Worm (Caenorhabditis elegans): Measurements from ENCODE around the gene F58F12.3.

F58F12.3 gene

DNA sequence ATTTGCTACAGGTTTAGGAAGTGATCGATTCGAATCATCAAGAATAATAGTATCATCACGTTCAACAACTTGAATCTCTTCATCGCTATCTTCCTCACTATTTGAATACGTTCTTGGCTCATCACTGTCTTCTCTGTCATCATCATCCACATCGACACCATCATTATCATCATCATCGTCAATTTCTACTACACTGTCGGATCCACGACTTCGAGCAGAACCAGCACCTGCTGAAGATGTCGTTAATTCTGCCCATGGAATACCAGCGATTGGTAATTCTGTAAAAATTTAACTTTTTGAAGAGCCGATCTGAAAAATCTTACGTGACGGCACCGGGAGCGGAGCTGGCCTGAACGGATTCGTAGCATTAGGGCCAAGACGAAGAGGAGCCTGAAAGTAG is 41.1 kb downstream of the F58F12.3 start:
- no peak for TF ChIP-seq hmg-4 (GFP tag; optimal IDR thresholded peaks at IDR 0.05)
- no peak for TF ChIP-seq ets-7 (tag; optimal IDR thresholded peaks at IDR 0.05)
- no peak for TF ChIP-seq F13C5.2 (tag; optimal IDR thresholded peaks at IDR 0.05)
- no peak for TF ChIP-seq pes-1 (GFP tag; IDR thresholded peaks at IDR 0.05)

- peak; percentile 34 for TF ChIP-seq hmg-4 (GFP tag; optimal IDR thresholded peaks at IDR 0.05)
- TF ChIP-seq pes-1 (GFP tag; IDR thresholded peaks at IDR 0.05), result 0 out of 2 replicates have a peak, but pooled peaks have one; percentile 8
- TF ChIP-seq scrt-1 (GFP tag; IDR thresholded peaks at IDR 0.05), result no peak
- peak; percentile 35 for TF ChIP-seq ceh-36 (tag; optimal IDR thresholded peaks at IDR 0.05)
- peak; percentile 9 for TF ChIP-seq aly-1 (tag; optimal IDR thresholded peaks at IDR 0.05)
- no peak for TF ChIP-seq F13C5.2 (tag; optimal IDR thresholded peaks at IDR 0.05)
- no peak for TF ChIP-seq ceh-13 (GFP tag; optimal IDR thresholded peaks at IDR 0.05)
- no peak for TF ChIP-seq B0310.2 (tag; optimal IDR thresholded peaks at IDR 0.05)
- no peak for TF ChIP-seq tbx-11 (GFP tag; IDR thresholded peaks at IDR 0.05)
- TF ChIP-seq flt-1 (GFP tag; IDR thresholded peaks at IDR 0.05), result 0 out of 2 replicates have a peak, but pooled peaks have one; percentile 51
- peak; percentile 6 for TF ChIP-seq hnd-1 (tag; optimal IDR thresholded peaks at IDR 0.05)
- no peak for TF ChIP-seq ama-1 (optimal IDR thresholded peaks at IDR 0.05)
Observed at ce11 chrII:6348360-6348759, 42.7 kb downstream of the F58F12.3 start.

DNA sequence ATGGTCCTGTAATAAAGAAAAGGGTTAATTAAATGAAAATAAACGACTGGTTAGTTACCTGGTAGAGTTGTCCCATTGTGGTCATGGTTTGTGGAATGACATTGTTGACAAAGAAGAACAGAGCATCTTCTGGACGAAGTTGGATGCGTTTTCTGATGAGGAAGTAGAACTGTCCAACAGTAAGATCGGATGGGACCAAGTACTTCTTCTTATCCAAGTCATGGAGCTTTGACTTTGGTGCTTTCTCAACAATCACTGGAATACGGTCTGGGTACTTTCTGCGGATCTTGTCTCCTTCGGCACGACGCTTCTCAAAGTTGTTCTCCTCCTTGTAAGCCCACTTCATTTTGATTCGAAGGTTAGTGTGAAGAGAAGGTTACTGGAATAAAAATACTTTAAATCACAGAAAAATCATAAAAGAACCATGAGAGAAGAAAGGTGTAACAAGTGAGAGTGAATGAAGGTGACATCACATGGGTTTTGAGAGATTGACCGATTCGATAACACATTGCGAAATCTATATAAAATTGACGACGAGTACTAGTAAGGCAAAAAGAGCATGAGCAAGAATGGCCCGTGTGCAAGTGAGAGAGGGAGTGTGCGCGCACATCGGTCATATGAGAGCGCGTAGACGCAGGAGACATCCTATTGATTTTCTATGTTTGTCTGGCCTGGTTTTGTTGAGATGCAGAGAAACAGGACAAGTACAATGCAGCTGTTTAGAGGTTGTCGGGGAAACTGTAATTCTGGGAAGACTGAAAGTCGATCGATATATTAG is 43.6 kb downstream of the F58F12.3 start, which contains the start of gene lgg-1:
Gene lgg-1, minus strand, starts transcription at position 379 of the 778 bp plus-strand sequence.
- TF ChIP-seq ceh-36 (tag; optimal IDR thresholded peaks at IDR 0.05), result no peak
- TF ChIP-seq ceh-13 (GFP tag; optimal IDR thresholded peaks at IDR 0.05), result no peak
- 0 out of 2 replicates have a peak, but pooled peaks have one; percentile 48 for TF ChIP-seq sea-1 (GFP tag; conservative IDR thresholded peaks at IDR 0.05)
- peak; percentile 20 for TF ChIP-seq F13C5.2 (tag; optimal IDR thresholded peaks at IDR 0.05)
- TF ChIP-seq ama-1 (optimal IDR thresholded peaks at IDR 0.05), result peak; percentile 23
- no peak for TF ChIP-seq tbx-11 (GFP tag; IDR thresholded peaks at IDR 0.05)
- no peak for TF ChIP-seq aly-1 (tag; optimal IDR thresholded peaks at IDR 0.05)
- no peak for TF ChIP-seq hmg-4 (GFP tag; optimal IDR thresholded peaks at IDR 0.05)

DNA sequence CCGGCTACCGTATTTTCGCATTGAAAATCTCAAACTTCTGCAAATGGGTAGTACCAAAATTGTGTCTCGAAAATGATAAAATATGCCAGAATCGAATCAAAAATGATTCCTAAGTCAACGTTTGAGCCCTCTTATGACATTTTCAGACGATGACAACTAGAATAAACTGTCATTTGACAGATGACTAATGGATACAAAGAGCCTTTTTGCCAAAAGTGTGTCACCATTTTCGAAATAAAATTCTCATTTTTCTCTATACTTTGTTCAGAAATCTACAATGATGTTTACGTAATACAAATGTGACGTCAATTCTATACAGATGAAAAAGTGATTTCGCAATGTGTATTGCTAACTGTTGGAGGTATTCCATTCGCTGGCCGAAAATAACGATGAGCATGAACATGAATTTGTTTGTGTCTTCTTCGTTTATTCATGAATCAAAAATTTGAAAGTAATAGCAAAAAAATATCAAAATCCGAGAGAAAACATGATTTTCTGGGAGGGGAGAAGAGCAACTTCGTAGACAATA is 44.5 kb downstream of the F58F12.3 start:
- peak; percentile 18 for TF ChIP-seq hmbx-1 (tag; optimal IDR thresholded peaks at IDR 0.05)
- TF ChIP-seq ama-1 (optimal IDR thresholded peaks at IDR 0.05), result no peak
- TF ChIP-seq tbx-37 (GFP tag; conservative IDR thresholded peaks at IDR 0.05), result no peak
- TF ChIP-seq tra-4 (tag; optimal IDR thresholded peaks at IDR 0.05), result no peak
- no peak for TF ChIP-seq tbx-11 (GFP tag; IDR thresholded peaks at IDR 0.05)
- TF ChIP-seq ceh-36 (tag; optimal IDR thresholded peaks at IDR 0.05), result peak; percentile 19
- TF ChIP-seq B0310.2 (tag; optimal IDR thresholded peaks at IDR 0.05), result no peak
- no peak for TF ChIP-seq flt-1 (GFP tag; IDR thresholded peaks at IDR 0.05)
- no peak for TF ChIP-seq scrt-1 (GFP tag; IDR thresholded peaks at IDR 0.05)
- no peak for TF ChIP-seq ceh-13 (GFP tag; optimal IDR thresholded peaks at IDR 0.05)

DNA sequence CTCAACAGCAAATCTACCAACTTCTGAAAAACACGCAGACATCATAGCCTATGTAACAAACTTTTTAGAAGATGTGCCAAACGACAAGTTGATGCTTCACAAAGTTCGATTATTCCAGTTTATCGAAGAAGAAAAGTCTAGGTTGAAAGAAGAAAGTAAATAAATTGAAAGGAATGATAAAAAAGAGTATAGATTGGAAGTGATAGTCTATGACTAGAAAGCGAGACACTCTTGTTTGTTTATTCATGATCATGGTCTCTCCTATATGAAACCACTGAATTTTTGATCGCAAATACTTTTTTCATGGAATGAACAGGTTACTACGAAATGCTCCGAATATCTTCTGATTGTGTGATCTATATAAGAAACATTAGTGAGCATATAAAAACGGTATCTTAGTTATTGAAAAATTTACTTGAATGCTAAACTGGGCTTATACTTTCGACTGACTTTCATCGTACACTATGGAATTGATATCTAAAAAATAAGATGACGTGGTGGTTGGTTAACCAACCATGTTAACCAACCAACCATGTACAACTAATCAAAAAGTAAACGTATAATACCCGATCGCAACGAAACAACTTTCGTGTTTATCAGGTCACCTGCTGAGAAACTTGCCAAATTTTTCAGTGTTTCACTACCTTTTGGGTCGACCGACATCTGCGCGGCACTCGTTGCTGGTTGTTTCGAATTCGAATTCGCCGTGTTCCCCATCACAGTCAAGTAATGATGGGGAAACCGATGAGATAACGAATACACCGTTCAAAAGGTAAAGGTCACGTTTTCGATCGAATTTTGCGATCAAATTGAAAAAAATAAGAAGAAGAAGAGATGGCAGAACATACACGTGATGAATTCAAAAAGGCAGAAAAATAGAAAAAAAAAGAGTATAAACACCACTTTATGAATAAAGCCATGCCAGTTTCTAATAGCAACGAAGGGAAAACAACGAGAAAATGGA is 45.6 kb downstream of the F58F12.3 start, which contains the start of gene C32D5.8:
Gene C32D5.8, minus strand, starts transcription at position 770 of the 964 bp plus-strand sequence.
- TF ChIP-seq ceh-13 (GFP tag; optimal IDR thresholded peaks at IDR 0.05) (no peak), tra-4 (tag; optimal IDR thresholded peaks at IDR 0.05) (no peak), sea-1 (GFP tag; conservative IDR thresholded peaks at IDR 0.05) (no peak), pes-1 (GFP tag; IDR thresholded peaks at IDR 0.05) (no peak), aly-1 (tag; optimal IDR thresholded peaks at IDR 0.05) (no peak), B0310.2 (tag; optimal IDR thresholded peaks at IDR 0.05) (no peak), tbx-11 (GFP tag; IDR thresholded peaks at IDR 0.05) (no peak), ama-1 (optimal IDR thresholded peaks at IDR 0.05) (no peak), F13C5.2 (tag; optimal IDR thresholded peaks at IDR 0.05) (no peak), ets-7 (tag; optimal IDR thresholded peaks at IDR 0.05) (no peak), scrt-1 (GFP tag; IDR thresholded peaks at IDR 0.05) (no peak), hmg-4 (GFP tag; optimal IDR thresholded peaks at IDR 0.05) (no peak), tbx-37 (GFP tag; conservative IDR thresholded peaks at IDR 0.05) (no peak), hnd-1 (tag; optimal IDR thresholded peaks at IDR 0.05) (no peak), ceh-36 (tag; optimal IDR thresholded peaks at IDR 0.05) (no peak), flt-1 (GFP tag; IDR thresholded peaks at IDR 0.05) (no peak), hmbx-1 (tag; optimal IDR thresholded peaks at IDR 0.05) (no peak)

ce11 chrII:6344513-6344912 is 46.6 kb downstream of the F58F12.3 start:
- no peak for TF ChIP-seq F13C5.2 (tag; optimal IDR thresholded peaks at IDR 0.05)
- TF ChIP-seq aly-1 (tag; optimal IDR thresholded peaks at IDR 0.05), result no peak
- no peak for TF ChIP-seq hmbx-1 (tag; optimal IDR thresholded peaks at IDR 0.05)
- TF ChIP-seq pes-1 (GFP tag; IDR thresholded peaks at IDR 0.05), result no peak
- TF ChIP-seq tra-4 (tag; optimal IDR thresholded peaks at IDR 0.05), result no peak
- no peak for TF ChIP-seq ets-7 (tag; optimal IDR thresholded peaks at IDR 0.05)
- TF ChIP-seq hmg-4 (GFP tag; optimal IDR thresholded peaks at IDR 0.05), result no peak
- no peak for TF ChIP-seq tbx-11 (GFP tag; IDR thresholded peaks at IDR 0.05)
- TF ChIP-seq flt-1 (GFP tag; IDR thresholded peaks at IDR 0.05), result no peak
- TF ChIP-seq ceh-36 (tag; optimal IDR thresholded peaks at IDR 0.05), result no peak
- TF ChIP-seq hnd-1 (tag; optimal IDR thresholded peaks at IDR 0.05), result no peak
- TF ChIP-seq B0310.2 (tag; optimal IDR thresholded peaks at IDR 0.05), result no peak
- TF ChIP-seq ama-1 (optimal IDR thresholded peaks at IDR 0.05), result no peak
- no peak for TF ChIP-seq ceh-13 (GFP tag; optimal IDR thresholded peaks at IDR 0.05)
- TF ChIP-seq sea-1 (GFP tag; conservative IDR thresholded peaks at IDR 0.05), result no peak
- no peak for TF ChIP-seq scrt-1 (GFP tag; IDR thresholded peaks at IDR 0.05)
- no peak for TF ChIP-seq tbx-37 (GFP tag; conservative IDR thresholded peaks at IDR 0.05)

Data from whole organism, early embryonic.